Worm (Caenorhabditis elegans) whole organism, L3 larva: ENCODE data around the gene tmed-1.

Experiments used
- ama-1 ChIP-seq: fragments of 150-350 bp; optimal IDR thresholded peaks from 2 replicates; lab custom pipeline; 2018
- fkh-10 ChIP-seq: sonication (generic microtip); optimal IDR thresholded peaks from 2 replicates; lab custom pipeline; 2017; ENCODE audit warnings: missing biosample characterization, missing genetic modification reagents, missing genetic modification characterization
- jun-1 ChIP-seq: fragments of 150-350 bp; optimal IDR thresholded peaks from 2 replicates; lab custom pipeline; 2014; ENCODE audit warnings: missing biosample characterization, missing genetic modification reagents, missing genetic modification characterization
- nfya-1 ChIP-seq: sonication (generic microtip); optimal IDR thresholded peaks from 2 replicates; lab custom pipeline; 2017; ENCODE audit warnings: missing genetic modification characterization, mild to moderate bottlenecking, missing compliant biosample characterization, antibody characterized with exemption, moderate library complexity; ENCODE audit not compliant: insufficient read depth
- nhr-28 ChIP-seq: fragments of 150-350 bp; optimal IDR thresholded peaks from 2 replicates; lab custom pipeline; 2014; ENCODE audit warnings: missing biosample characterization, missing genetic modification characterization
- nhr-76 ChIP-seq: fragments of 150-350 bp; sonication (generic microtip); optimal IDR thresholded peaks from 5 replicates; lab custom pipeline; 2014; ENCODE audit warnings: missing biosample characterization, missing genetic modification characterization
- tbx-2 ChIP-seq: sonication (generic microtip); optimal IDR thresholded peaks from 2 replicates; lab custom pipeline; 2016; ENCODE audit warnings: mild to moderate bottlenecking, missing genetic modification characterization, missing compliant biosample characterization
- unc-39 ChIP-seq: sonication (generic microtip); optimal IDR thresholded peaks from 4 replicates; lab custom pipeline; 2017; ENCODE audit warnings: missing biosample characterization, missing genetic modification characterization
- zag-1 ChIP-seq: fragments of 150-350 bp; optimal IDR thresholded peaks from 2 replicates; lab custom pipeline; 2014; ENCODE audit warnings: missing biosample characterization, missing genetic modification characterization
- ztf-11 ChIP-seq: fragments of 150-350 bp; optimal IDR thresholded peaks from 2 replicates; lab custom pipeline; 2014; ENCODE audit warnings: missing biosample characterization, missing genetic modification characterization

DNA sequence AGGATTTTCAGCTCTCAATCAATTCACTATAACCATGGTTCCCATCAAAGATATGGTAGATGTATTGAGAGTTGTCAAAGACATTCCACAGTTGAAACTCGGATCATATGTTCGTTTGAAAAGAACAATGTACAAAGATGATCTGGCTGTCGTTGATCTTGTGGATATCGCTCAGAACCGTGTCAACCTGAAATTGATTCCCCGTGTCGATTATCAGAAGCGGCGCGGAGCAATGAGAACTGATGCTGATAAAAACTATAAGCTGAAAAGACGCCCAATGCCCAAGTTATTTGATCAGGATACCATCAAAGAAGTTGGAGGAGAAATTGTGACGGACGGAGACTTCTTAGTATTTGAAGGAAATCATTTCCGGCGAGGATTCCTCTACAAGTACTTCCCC is 25.5 kb downstream of the tmed-1 start:
- TF ChIP-seq nhr-76 (tag; lab: Kevin White, UChicago): no peak
- no peak for TF ChIP-seq unc-39 (tag; lab: Kevin White, UChicago)
- TF ChIP-seq jun-1 (tag; lab: Kevin White, UChicago): no peak
- no peak for TF ChIP-seq fkh-10 (GFP tag; lab: Kevin White, UChicago)
- TF ChIP-seq ama-1 (lab: Kevin White, UChicago): no peak
- TF ChIP-seq tbx-2 (tag; lab: Kevin White, UChicago): no peak
- no peak for TF ChIP-seq nhr-28 (tag; lab: Kevin White, UChicago)
- no peak for TF ChIP-seq nfya-1
- no peak for TF ChIP-seq zag-1 (tag; lab: Kevin White, UChicago)
- TF ChIP-seq ztf-11 (tag; lab: Kevin White, UChicago): no peak
